Fruit fly (Drosophila melanogaster) whole organism, prepupa: ENCODE results near the gene CG15717.

Experiments
- Blimp-1 ChIP-seq: fragments of 200-800 bp; sonication (Bioruptor generic); optimal IDR thresholded peaks from 3 replicates; lab custom pipeline; 2017; ENCODE audit warnings: missing biosample characterization, missing genetic modification characterization, mild to moderate bottlenecking, moderate library complexity, missing genetic modification reagents
- CG10669 ChIP-seq: fragments of 200-800 bp; sonication (Bioruptor generic); optimal IDR thresholded peaks from 3 replicates; lab custom pipeline; 2018; ENCODE audit warnings: missing biosample characterization, mild to moderate bottlenecking, missing genetic modification characterization, moderate library complexity
- CG11294 ChIP-seq: fragments of 200-800 bp; sonication (Bioruptor generic); IDR thresholded peaks from 2 replicates; pipeline ENCODE4 v1.3.6; 2022; ENCODE audit warnings: missing biosample characterization, missing genetic modification characterization
- CG11762 ChIP-seq: fragments of 200-800 bp; sonication (Bioruptor generic); optimal IDR thresholded peaks from 3 replicates; lab custom pipeline; 2016; ENCODE audit warnings: missing biosample characterization, missing genetic modification characterization; ENCODE audit not compliant: insufficient read depth
- CG11902 ChIP-seq: fragments of 200-800 bp; sonication (Bioruptor generic); optimal IDR thresholded peaks from 3 replicates; lab custom pipeline; 2016; ENCODE audit warnings: missing biosample characterization, missing genetic modification characterization
- CG15336 ChIP-seq: fragments of 200-800 bp; sonication (Bioruptor generic); IDR thresholded peaks from 2 replicates; pipeline ENCODE4 v1.3.6; 2022; ENCODE audit warnings: missing biosample characterization, missing genetic modification characterization
- CG1621 ChIP-seq: fragments of 200-800 bp; sonication (Bioruptor generic); optimal IDR thresholded peaks from 3 replicates; lab custom pipeline; 2018; ENCODE audit warnings: missing biosample characterization, mild to moderate bottlenecking, missing genetic modification characterization
- CG3032 ChIP-seq: fragments of 200-800 bp; optimal IDR thresholded peaks from 2 replicates; lab custom pipeline; 2019; ENCODE audit warnings: missing biosample characterization, mild to moderate bottlenecking, missing genetic modification characterization, moderate library complexity
- CG32006 ChIP-seq: fragments of 200-800 bp; sonication (Bioruptor generic); optimal IDR thresholded peaks from 3 replicates; lab custom pipeline; 2017; ENCODE audit warnings: missing biosample characterization, mild to moderate bottlenecking, missing genetic modification characterization
- CG3919 ChIP-seq: fragments of 200-800 bp; sonication (Bioruptor generic); optimal IDR thresholded peaks from 3 replicates; lab custom pipeline; 2016; ENCODE audit warnings: missing biosample characterization, missing genetic modification characterization
- CG6163 ChIP-seq: fragments of 200-800 bp; sonication (Bioruptor generic); IDR thresholded peaks from 3 replicates; pipeline ENCODE4 v1.3.6; 2022; ENCODE audit warnings: missing biosample characterization, missing genetic modification characterization
- CG6276 ChIP-seq: fragments of 200-800 bp; sonication (Bioruptor generic); optimal IDR thresholded peaks from 2 replicates; lab custom pipeline; 2017; ENCODE audit warnings: missing biosample characterization, mild to moderate bottlenecking, missing genetic modification characterization
- CG6792 ChIP-seq: fragments of 200-800 bp; sonication (Bioruptor generic); optimal IDR thresholded peaks from 3 replicates; lab custom pipeline; 2016; ENCODE audit warnings: missing biosample characterization, missing genetic modification characterization
- CG6808 ChIP-seq: fragments of 200-800 bp; sonication (Bioruptor generic); optimal IDR thresholded peaks from 3 replicates; lab custom pipeline; 2017; ENCODE audit warnings: missing biosample characterization, missing genetic modification characterization, mild to moderate bottlenecking, moderate library complexity, missing genetic modification reagents
- CG7368 ChIP-seq: fragments of 200-800 bp; sonication (Bioruptor generic); optimal IDR thresholded peaks from 3 replicates; lab custom pipeline; 2016; ENCODE audit warnings: missing biosample characterization, missing genetic modification characterization
- CG8319 ChIP-seq: fragments of 200-800 bp; sonication (Bioruptor generic); optimal IDR thresholded peaks from 3 replicates; lab custom pipeline; 2016; ENCODE audit warnings: missing biosample characterization, missing genetic modification characterization
- CG9139 ChIP-seq: fragments of 200-800 bp; sonication (Bioruptor generic); optimal IDR thresholded peaks from 3 replicates; lab custom pipeline; 2017; ENCODE audit warnings: missing biosample characterization, mild to moderate bottlenecking, missing genetic modification characterization
- Eip75B ChIP-seq: fragments of 200-800 bp; sonication (Bioruptor generic); optimal IDR thresholded peaks from 3 replicates; lab custom pipeline; 2016; ENCODE audit warnings: missing biosample characterization, missing genetic modification characterization
- Eip93F ChIP-seq: fragments of 200-800 bp; sonication (Bioruptor generic); optimal IDR thresholded peaks from 2 replicates; lab custom pipeline; 2016; ENCODE audit warnings: missing biosample characterization, mild to moderate bottlenecking, missing genetic modification characterization
- Ets21C ChIP-seq: fragments of 200-800 bp; sonication (Bioruptor generic); optimal IDR thresholded peaks from 3 replicates; lab custom pipeline; 2016; ENCODE audit warnings: missing biosample characterization, missing genetic modification characterization
- Hr38 ChIP-seq: sonication (Bioruptor generic); optimal IDR thresholded peaks from 2 replicates; lab custom pipeline; 2016; ENCODE audit warnings: missing biosample characterization, missing genetic modification characterization
- Hr39 ChIP-seq: fragments of 200-800 bp; sonication (Bioruptor generic); optimal IDR thresholded peaks from 2 replicates; lab custom pipeline; 2016; ENCODE audit warnings: missing biosample characterization, missing genetic modification characterization
- Hr4 ChIP-seq: fragments of 200-800 bp; sonication (Bioruptor generic); optimal IDR thresholded peaks from 3 replicates; lab custom pipeline; 2016; ENCODE audit warnings: missing biosample characterization, missing genetic modification characterization
- Lpt ChIP-seq: fragments of 200-800 bp; sonication (Bioruptor generic); optimal IDR thresholded peaks from 3 replicates; lab custom pipeline; 2016; ENCODE audit warnings: missing biosample characterization, missing genetic modification characterization
- Sox15 ChIP-seq: fragments of 200-800 bp; sonication (Bioruptor generic); optimal IDR thresholded peaks from 3 replicates; lab custom pipeline; 2016; ENCODE audit warnings: missing biosample characterization, missing genetic modification characterization
- achi ChIP-seq: fragments of 200-800 bp; sonication (Bioruptor generic); optimal IDR thresholded peaks from 3 replicates; lab custom pipeline; 2016; ENCODE audit warnings: missing biosample characterization, missing genetic modification characterization
- acj6 ChIP-seq: fragments of 200-800 bp; sonication (Bioruptor generic); optimal IDR thresholded peaks from 3 replicates; lab custom pipeline; 2016; ENCODE audit warnings: missing biosample characterization, missing genetic modification characterization
- cyc ChIP-seq: fragments of 200-800 bp; sonication (Bioruptor generic); optimal IDR thresholded peaks from 3 replicates; lab custom pipeline; 2016; ENCODE audit warnings: missing biosample characterization, missing genetic modification characterization
- dsx ChIP-seq: fragments of 200-800 bp; optimal IDR thresholded peaks from 3 replicates; lab custom pipeline; 2019; ENCODE audit warnings: missing biosample characterization, mild to moderate bottlenecking, missing genetic modification characterization, moderate library complexity; ENCODE audit not compliant: poor library complexity, severe bottlenecking
- eg ChIP-seq: fragments of 200-800 bp; sonication (Bioruptor generic); IDR thresholded peaks from 3 replicates; pipeline ENCODE4 v1.3.6; 2022; ENCODE audit warnings: missing biosample characterization, missing genetic modification characterization
- esn ChIP-seq: fragments of 200-800 bp; sonication (Bioruptor generic); optimal IDR thresholded peaks from 2 replicates; lab custom pipeline; 2016; ENCODE audit warnings: missing biosample characterization, mild to moderate bottlenecking, missing genetic modification characterization, moderate library complexity
- fd59A ChIP-seq: fragments of 200-800 bp; sonication (Bioruptor generic); optimal IDR thresholded peaks from 2 replicates; lab custom pipeline; 2017; ENCODE audit warnings: missing biosample characterization, mild to moderate bottlenecking, missing genetic modification characterization, missing genetic modification reagents
- fd85E ChIP-seq: fragments of 200-800 bp; sonication (Bioruptor generic); optimal IDR thresholded peaks from 3 replicates; lab custom pipeline; 2016; ENCODE audit warnings: missing biosample characterization, missing genetic modification characterization
- fkh ChIP-seq: fragments of 200-800 bp; sonication (Bioruptor generic); optimal IDR thresholded peaks from 3 replicates; lab custom pipeline; 2017; ENCODE audit warnings: missing biosample characterization, mild to moderate bottlenecking, missing genetic modification characterization, moderate library complexity
- lz ChIP-seq: fragments of 200-800 bp; sonication (Bioruptor generic); optimal IDR thresholded peaks from 3 replicates; lab custom pipeline; 2016; ENCODE audit warnings: missing biosample characterization, missing genetic modification characterization
- net ChIP-seq: fragments of 200-800 bp; sonication (Bioruptor generic); optimal IDR thresholded peaks from 3 replicates; lab custom pipeline; 2016; ENCODE audit warnings: missing biosample characterization, missing genetic modification characterization
- pdm3 ChIP-seq: fragments of 200-800 bp; sonication (Bioruptor generic); optimal IDR thresholded peaks from 3 replicates; lab custom pipeline; 2016; ENCODE audit warnings: missing biosample characterization, missing genetic modification characterization
- salr ChIP-seq, 2 experiments: fragments of 200-800 bp; sonication (Bioruptor generic); optimal IDR thresholded peaks; 3 replicates each; lab custom pipeline; 2016 to 2018; ENCODE audit warnings: missing biosample characterization in 2 of 2, missing genetic modification characterization in 2 of 2, mild to moderate bottlenecking in 1 of 2
- spab ChIP-seq: fragments of 200-800 bp; sonication (Bioruptor generic); optimal IDR thresholded peaks from 2 replicates; lab custom pipeline; 2017; ENCODE audit warnings: missing biosample characterization, mild to moderate bottlenecking, missing genetic modification characterization, missing genetic modification reagents
- svp ChIP-seq: fragments of 200-800 bp; sonication (Bioruptor generic); peaks from one replicate; lab custom pipeline; 2016; ENCODE audit warnings: missing biosample characterization, missing genetic modification characterization
- topi ChIP-seq: fragments of 200-800 bp; sonication (Bioruptor generic); optimal IDR thresholded peaks from 3 replicates; lab custom pipeline; 2016; ENCODE audit warnings: missing biosample characterization, missing genetic modification characterization
- vri ChIP-seq: fragments of 200-800 bp; sonication (Bioruptor generic); optimal IDR thresholded peaks from 3 replicates; lab custom pipeline; 2016; ENCODE audit warnings: missing biosample characterization, mild to moderate bottlenecking, missing genetic modification characterization

CG15717 gene

DNA sequence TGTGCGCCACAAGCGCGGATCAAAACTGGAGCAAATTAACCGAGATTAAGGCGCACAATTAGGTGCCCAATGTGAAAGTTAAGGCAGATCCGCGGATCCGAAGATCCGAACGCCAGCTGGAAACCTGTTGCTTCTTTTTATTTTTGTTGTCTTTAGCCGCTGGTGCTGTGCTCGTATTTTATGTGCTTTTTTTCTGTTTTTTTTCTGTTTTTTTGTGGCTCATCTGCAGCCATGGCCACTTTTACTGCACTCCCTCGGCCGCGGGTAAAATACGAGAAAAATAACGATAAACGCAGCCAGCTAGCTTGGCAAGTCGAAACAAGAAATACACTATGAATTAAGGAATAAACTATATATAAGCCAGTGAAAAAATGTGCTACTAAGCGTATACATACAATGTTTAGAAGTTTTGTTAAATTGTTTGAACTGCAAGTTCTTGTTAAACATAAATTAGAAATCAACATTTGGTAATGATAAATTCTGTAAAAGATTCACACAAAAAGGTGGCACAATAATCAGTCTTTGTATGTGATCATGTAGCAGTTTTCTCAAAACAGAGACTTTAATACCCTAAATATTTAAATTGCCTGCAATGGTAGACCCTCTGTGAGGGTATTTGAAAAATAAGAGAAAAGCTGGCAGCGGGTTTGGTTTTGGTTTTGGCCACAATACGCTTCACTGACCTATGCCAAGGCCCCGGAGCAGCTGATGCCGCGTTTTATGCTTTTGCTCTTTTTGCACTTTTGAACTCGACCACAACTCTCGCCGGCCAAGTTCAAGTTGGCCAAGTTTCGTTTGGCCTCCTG is 12.1 kb upstream of the CG15717 start (continued):
- TF ChIP-seq fd85E (GFP tag; lab: Kevin White, UChicago) (no peak), Eip93F (GFP tag; lab: Kevin White, UChicago) (no peak), topi (GFP tag; lab: Kevin White, UChicago) (peak; percentile 21), CG3919 (peak; percentile 2), svp (GFP tag; lab: Kevin White, UChicago) (peak; percentile 70), Lpt (GFP tag; lab: Kevin White, UChicago) (no peak), CG11762 (GFP tag; lab: Kevin White, UChicago) (no peak), Hr39 (no peak), vri (GFP tag; lab: Kevin White, UChicago) (no peak), eg (GFP tag; lab: Robert Waterston, UW) (peak; percentile 39; the same call in 1 of the 3 replicates), CG11294 (GFP tag; lab: Robert Waterston, UW) (no peak), lz (GFP tag; lab: Kevin White, UChicago) (peak; percentile 7), CG11902 (GFP tag; lab: Kevin White, UChicago) (no peak), CG6808 (peak; percentile 73), CG9139 (GFP tag; lab: Kevin White, UChicago) (peak; percentile 74), CG6163 (GFP tag; lab: Robert Waterston, UW) (peak; percentile 65; the same call in 2 of the 3 replicates), fkh (GFP tag; lab: Kevin White, UChicago) (no peak), CG1621 (tag; lab: Kevin White, UChicago) (peak; percentile 38), Blimp-1 (GFP tag; lab: Kevin White, UChicago) (peak; percentile 6)

- TF ChIP-seq CG8319 (GFP tag; lab: Kevin White, UChicago) (no peak), acj6 (GFP tag; lab: Kevin White, UChicago) (no peak), Hr38 (GFP tag; lab: Kevin White, UChicago) (no peak), CG6808 (no peak), CG1621 (tag; lab: Kevin White, UChicago) (no peak), CG6276 (GFP tag; lab: Kevin White, UChicago) (no peak), pdm3 (GFP tag; lab: Kevin White, UChicago) (no peak), fkh (GFP tag; lab: Kevin White, UChicago) (no peak), cyc (GFP tag; lab: Kevin White, UChicago) (no peak), CG11762 (GFP tag; lab: Kevin White, UChicago) (no peak), salr (GFP tag; optimal IDR thresholded peaks at IDR 0.05; lab: Kevin White, UChicago) (no peak), CG7368 (no peak), Ets21C (GFP tag; lab: Kevin White, UChicago) (no peak), CG6163 (GFP tag; lab: Robert Waterston, UW) (no peak), achi (GFP tag; lab: Kevin White, UChicago) (no peak), esn (GFP tag; lab: Kevin White, UChicago) (no peak), Eip93F (GFP tag; lab: Kevin White, UChicago) (no peak), CG32006 (GFP tag; lab: Kevin White, UChicago) (no peak)
These were observed 3.2 kb upstream of the CG15717 start for dm6 chrX:13125559-13125958.

dm6 chrX:13127973-13128749 is 591 bp upstream of the CG15717 start:
- TF ChIP-seq CG6792 (GFP tag; lab: Kevin White, UChicago) (peak; percentile 43), dsx (peak; percentile 2), CG6163 (GFP tag; lab: Robert Waterston, UW) (peak; percentile 80), CG9139 (GFP tag; lab: Kevin White, UChicago) (peak; percentile 9), fd59A (GFP tag; lab: Kevin White, UChicago) (peak; percentile 10), vri (GFP tag; lab: Kevin White, UChicago) (peak; percentile 42), CG10669 (GFP tag; lab: Kevin White, UChicago) (peak; percentile 29), Eip75B (GFP tag; lab: Kevin White, UChicago) (peak; percentile 56), eg (GFP tag; lab: Robert Waterston, UW) (peak; percentile 77), Lpt (GFP tag; lab: Kevin White, UChicago) (peak; percentile 47), CG6808 (peak; percentile 17), CG11294 (GFP tag; lab: Robert Waterston, UW) (peak; percentile 30; the same call in 1 of the 2 replicates), Hr39 (peak; percentile 65), svp (GFP tag; lab: Kevin White, UChicago) (peak; percentile 84), Hr4 (GFP tag; lab: Kevin White, UChicago) (peak; percentile 65), net (GFP tag; lab: Kevin White, UChicago) (peak; percentile 45), Sox15 (GFP tag; lab: Kevin White, UChicago) (peak; percentile 50), achi (GFP tag; lab: Kevin White, UChicago) (peak; percentile 58), CG3032 (peak; percentile 43), CG15336 (GFP tag; lab: Robert Waterston, UW) (peak; percentile 74), pdm3 (GFP tag; lab: Kevin White, UChicago) (peak; percentile 72), spab (GFP tag; lab: Kevin White, UChicago) (peak; percentile 24), esn (GFP tag; lab: Kevin White, UChicago) (peak; percentile 65)
